Worm (Caenorhabditis elegans): ENCODE data around the gene cyp-13A12.

Gene cyp-13A12

ce11 chrIII:13015754-13016317 lies 8.5 kb upstream of the cyp-13A12 start (continued):
- peak; percentile 62 for TF ChIP-seq nhr-48 (tag; optimal IDR thresholded peaks at IDR 0.05)
- TF ChIP-seq F26F4.8 (GFP tag; conservative IDR thresholded peaks at IDR 0.05) = peak; percentile 73; the same call in 1 of the 2 replicates
- peak; percentile 76 for TF ChIP-seq Y48G9A.11 (GFP tag; IDR thresholded peaks at IDR 0.05)
- TF ChIP-seq zfp-2 (tag; optimal IDR thresholded peaks at IDR 0.05) = no peak
- TF ChIP-seq lir-3 (tag; optimal IDR thresholded peaks at IDR 0.05) = no peak
- TF ChIP-seq lsy-2 (tag; optimal IDR thresholded peaks at IDR 0.05) = peak in 1 of 2 experiments; percentile 64
- TF ChIP-seq ceh-44 (GFP tag; IDR thresholded peaks at IDR 0.05) = peak; percentile 58; the same call in 1 of the 2 replicates
- peak; percentile 70 for TF ChIP-seq hlh-30 (tag; optimal IDR thresholded peaks at IDR 0.05; ENCODE audit: insufficient read depth)
- TF ChIP-seq pqm-1 (tag; optimal IDR thresholded peaks at IDR 0.05) = no peak
- peak; percentile 17 for TF ChIP-seq nhr-6 (tag; optimal IDR thresholded peaks at IDR 0.05)
- peak; percentile 69; the same call in 1 of the 2 replicates for TF ChIP-seq arid-1 (GFP tag; conservative IDR thresholded peaks at IDR 0.05)
- no peak for TF ChIP-seq ZK546.5 (tag; optimal IDR thresholded peaks at IDR 0.05)
- TF ChIP-seq aha-1 (tag) = peak; percentile 97
- 0 out of 2 replicates have a peak, but pooled peaks have one; percentile 28 for TF ChIP-seq zfp-3 (GFP tag; conservative IDR thresholded peaks at IDR 0.05)
- TF ChIP-seq ceh-28 (tag; optimal IDR thresholded peaks at IDR 0.05) = no peak
- TF ChIP-seq unc-39 (tag; optimal IDR thresholded peaks at IDR 0.05) = no peak
- TF ChIP-seq hlh-11 (tag; optimal IDR thresholded peaks at IDR 0.05) = peak; percentile 54
- TF ChIP-seq snpc-1.2 (GFP tag; IDR thresholded peaks at IDR 0.05) = peak; percentile 57; the same call in 1 of the 2 replicates
- TF ChIP-seq dmd-8 (GFP tag; IDR thresholded peaks at IDR 0.05) = peak; percentile 79
- peak; percentile 71 for TF ChIP-seq duxl-1 (tag; optimal IDR thresholded peaks at IDR 0.05; ENCODE audit: poor library complexity)
- TF ChIP-seq ZK337.2 (GFP tag; IDR thresholded peaks at IDR 0.05) = peak; percentile 77
- peak; percentile 30 for TF ChIP-seq rbr-2 (tag; optimal IDR thresholded peaks at IDR 0.05)
- TF ChIP-seq daf-12 (tag; optimal IDR thresholded peaks at IDR 0.05) = no peak
- peak; percentile 63; the same call in 1 of the 2 replicates for TF ChIP-seq tra-1 (GFP tag; IDR thresholded peaks at IDR 0.05)
- TF ChIP-seq ztf-11 (tag; optimal IDR thresholded peaks at IDR 0.05) = no peak
- peak; percentile 65 for TF ChIP-seq saeg-2 (GFP tag; IDR thresholded peaks at IDR 0.05)
- TF ChIP-seq ceh-20 (GFP tag; IDR thresholded peaks at IDR 0.05) = peak; percentile 54; the same call in 1 of the 2 replicates
- TF ChIP-seq attf-4 (tag; optimal IDR thresholded peaks at IDR 0.05) = no peak
- no peak for TF ChIP-seq T20F7.1 (GFP tag; optimal IDR thresholded peaks at IDR 0.05)
- TF ChIP-seq mep-1 (tag; optimal IDR thresholded peaks at IDR 0.05) = peak; percentile 60
- no peak for TF ChIP-seq ceh-32 (tag; optimal IDR thresholded peaks at IDR 0.05; ENCODE audit: poor library complexity)
- peak; percentile 30 for TF ChIP-seq fkh-10 (GFP tag; optimal IDR thresholded peaks at IDR 0.05)
- TF ChIP-seq dmd-9 (GFP tag; IDR thresholded peaks at IDR 0.05) = peak; percentile 25; the same call in 1 of the 2 replicates
- TF ChIP-seq mxl-2 (GFP tag; conservative IDR thresholded peaks at IDR 0.05) = peak; percentile 53; the same call in 1 of the 2 replicates
- peak in 1 of 2 experiments; percentile 29 for TF ChIP-seq hif-1 (tag; optimal IDR thresholded peaks at IDR 0.05)
- TF ChIP-seq lin-1 (GFP tag; IDR thresholded peaks at IDR 0.05) = 0 out of 2 replicates have a peak, but pooled peaks have one; percentile 16
- TF ChIP-seq dpl-1 (GFP tag; optimal IDR thresholded peaks at IDR 0.05) = peak; percentile 53
- TF ChIP-seq jun-1 (tag; optimal IDR thresholded peaks at IDR 0.05) = no peak
- peak; percentile 49 to 75 for TF ChIP-seq daf-16 (GFP tag; optimal IDR thresholded peaks at IDR 0.05)
- peak; percentile 90 for TF ChIP-seq daf-16 (tag; optimal IDR thresholded peaks at IDR 0.05)
- TF ChIP-seq nhr-11 (tag; optimal IDR thresholded peaks at IDR 0.05) = no peak
- no peak for TF ChIP-seq zip-2 (tag; optimal IDR thresholded peaks at IDR 0.05)
- peak; percentile 40 to 79; a peak in 2 of 4 replicates for TF ChIP-seq madf-5 (GFP tag; IDR thresholded peaks at IDR 0.05)
- TF ChIP-seq mdl-1 (tag; optimal IDR thresholded peaks at IDR 0.05) = peak in 1 of 2 experiments; percentile 30
- TF ChIP-seq hmg-1.1 (GFP tag; IDR thresholded peaks at IDR 0.05) = peak; percentile 85
- no peak for TF ChIP-seq snpc-4 (tag; optimal IDR thresholded peaks at IDR 0.05)
- TF ChIP-seq unc-130 (GFP tag; optimal IDR thresholded peaks at IDR 0.05) = peak; percentile 4
- TF ChIP-seq nhr-41 (GFP tag; IDR thresholded peaks at IDR 0.05) = 0 out of 2 replicates have a peak, but pooled peaks have one; percentile 20
- TF ChIP-seq dve-1 (tag; optimal IDR thresholded peaks at IDR 0.05; ENCODE audit: insufficient read depth) = peak; percentile 65
- TF ChIP-seq nhr-10 (tag; optimal IDR thresholded peaks at IDR 0.05) = no peak

All from whole organism, L4 larva.